Worm (Caenorhabditis elegans) whole organism, dauer: ENCODE measurements around the gene C09E10.3.

Source experiments
- unc-62 ChIP-seq: sonication (generic microtip); optimal IDR thresholded peaks from 2 replicates; lab custom pipeline; 2017; ENCODE audit warnings: missing biosample characterization, missing genetic modification reagents, missing genetic modification characterization

C09E10.3 gene

ce11 chrX:994678-995077, 3.5 kb upstream of the C09E10.3 start:
- TF ChIP-seq unc-62 (GFP tag; lab: Kevin White, UChicago), result no peak

- no peak for TF ChIP-seq unc-62 (GFP tag; lab: Kevin White, UChicago)
Observed at ce11 chrX:992650-993403, 1.7 kb upstream of the C09E10.3 start.

- no peak for TF ChIP-seq unc-62 (GFP tag; lab: Kevin White, UChicago)
Observed at ce11 chrX:986463-986862, 4.7 kb downstream of the C09E10.3 start.

- TF ChIP-seq unc-62 (GFP tag; lab: Kevin White, UChicago), result no peak
Observed at ce11 chrX:982598-982997, 8.6 kb downstream of the C09E10.3 start.

- no peak for TF ChIP-seq unc-62 (GFP tag; lab: Kevin White, UChicago)
Observed at ce11 chrX:980252-981009, 10.7 kb downstream of the C09E10.3 start, which contains the start of gene C44C1.1. Gene C44C1.1, plus strand, starts transcription at chrX:980776.

ce11 chrX:977958-978686, 13.1 kb downstream of the C09E10.3 start, which contains the start of gene abhd-3.2:
Gene abhd-3.2, minus strand, starts transcription at chrX:978008.
- no peak for TF ChIP-seq unc-62 (GFP tag; lab: Kevin White, UChicago)

ce11 chrX:975236-975535, 16.0 kb downstream of the C09E10.3 start:
- TF ChIP-seq unc-62 (GFP tag; lab: Kevin White, UChicago), result no peak

ce11 chrX:974499-975235, 16.5 kb downstream of the C09E10.3 start, which contains the start of gene vps-45:
Gene vps-45, minus strand, starts transcription at chrX:974848.
- TF ChIP-seq unc-62 (GFP tag; lab: Kevin White, UChicago), result no peak

ce11 chrX:970072-970471, 21.1 kb downstream of the C09E10.3 start, which contains the start of gene C44C1.6:
Gene C44C1.6, minus strand, starts transcription at chrX:970270.
- no peak for TF ChIP-seq unc-62 (GFP tag; lab: Kevin White, UChicago)

- no peak for TF ChIP-seq unc-62 (GFP tag; lab: Kevin White, UChicago)
Observed at ce11 chrX:963171-963570, 28.0 kb downstream of the C09E10.3 start, which contains the start of gene ncs-1. Gene ncs-1, minus strand, starts transcription at chrX:963271.

- no peak for TF ChIP-seq unc-62 (GFP tag; lab: Kevin White, UChicago)
Observed at ce11 chrX:960139-960538, 31.0 kb downstream of the C09E10.3 start.

ce11 chrX:957581-957980, 33.6 kb downstream of the C09E10.3 start, which contains the start of gene chil-10:
Gene chil-10, plus strand, starts transcription at chrX:957881.
- no peak for TF ChIP-seq unc-62 (GFP tag; lab: Kevin White, UChicago)

- TF ChIP-seq unc-62 (GFP tag; lab: Kevin White, UChicago), result no peak
Observed at ce11 chrX:954499-955061, 36.6 kb downstream of the C09E10.3 start, which contains the start of gene apm-3. Gene apm-3, plus strand, starts transcription at chrX:954975.

ce11 chrX:952557-953083, 38.6 kb downstream of the C09E10.3 start:
- no peak for TF ChIP-seq unc-62 (GFP tag; lab: Kevin White, UChicago)
